Worm (Caenorhabditis elegans) whole organism, midembryonic: ENCODE results near the gene clec-4.
"Not testable (repeated sequence)": the region's sequence is repeated elsewhere in the genome, so short reads cannot be mapped to it uniquely, and the experiment has no call there.

Source experiments
- T22C8.4 ChIP-seq: fragments of 200-800 bp; sonication (Bioruptor generic); IDR thresholded peaks from 2 replicates; pipeline ENCODE4 v1.3.6; 2022; ENCODE audit warnings: missing genetic modification characterization, missing compliant biosample characterization
- cog-1 ChIP-seq: sonication (generic microtip); optimal IDR thresholded peaks from 2 replicates; lab custom pipeline; 2016; ENCODE audit warnings: missing genetic modification characterization, missing compliant biosample characterization
- flt-1 ChIP-seq: fragments of 200-800 bp; sonication (Bioruptor generic); IDR thresholded peaks from 2 replicates; pipeline ENCODE4 v1.3.6; 2022; ENCODE audit warnings: missing genetic modification characterization, missing compliant biosample characterization
- klf-2 ChIP-seq: fragments of 200-800 bp; sonication (Bioruptor generic); conservative IDR thresholded peaks from 2 replicates; pipeline ENCODE4 v1.3.6; 2022; ENCODE audit warnings: missing genetic modification reagents, missing genetic modification characterization, missing compliant biosample characterization
- med-1 ChIP-seq: sonication (generic microtip); optimal IDR thresholded peaks from 2 replicates; lab custom pipeline; 2017; ENCODE audit warnings: missing genetic modification characterization, mild to moderate bottlenecking, missing compliant biosample characterization, antibody characterized with exemption, missing genetic modification reagents; ENCODE audit not compliant: insufficient read depth
- ref-1 ChIP-seq: fragments of 200-800 bp; sonication (Bioruptor generic); conservative IDR thresholded peaks from 2 replicates; pipeline ENCODE4 v1.3.6; 2022; ENCODE audit warnings: missing genetic modification reagents, missing genetic modification characterization, missing compliant biosample characterization
- tab-1 ChIP-seq: fragments of 200-800 bp; sonication (Bioruptor generic); IDR thresholded peaks from 2 replicates; pipeline ENCODE4 v1.3.6; 2022; ENCODE audit warnings: missing genetic modification characterization, missing compliant biosample characterization
- ztf-23 ChIP-seq: fragments of 200-800 bp; sonication (Bioruptor generic); IDR thresholded peaks from 2 replicates; pipeline ENCODE4 v1.3.6; 2022; ENCODE audit warnings: missing genetic modification reagents, missing genetic modification characterization, missing compliant biosample characterization
- ztf-29 ChIP-seq: fragments of 200-800 bp; sonication (Bioruptor generic); IDR thresholded peaks from 2 replicates; pipeline ENCODE4 v1.3.6; 2022; ENCODE audit warnings: missing genetic modification reagents, missing genetic modification characterization, missing compliant biosample characterization

The clec-4 gene

DNA sequence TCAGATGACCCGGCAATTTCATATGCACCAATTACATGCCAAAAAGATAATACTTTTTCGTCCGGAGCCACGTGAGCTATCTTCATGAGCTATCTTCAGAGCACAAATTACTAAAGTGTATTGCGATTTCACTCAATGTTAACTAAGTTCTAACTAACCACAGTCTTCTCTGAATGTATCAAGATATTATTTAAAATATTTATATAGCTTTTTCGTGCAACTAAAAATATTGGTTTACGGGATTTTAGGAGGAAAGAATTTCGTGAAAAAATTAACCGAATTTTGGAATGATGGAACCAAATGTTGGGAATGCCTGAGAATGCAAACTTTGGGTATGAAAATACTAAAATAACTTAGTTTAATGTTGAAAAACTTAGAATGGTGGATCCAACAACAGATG is 33.4 kb downstream of the clec-4 start, which contains the start of gene F49C5.16:
Gene F49C5.16 (plus strand): TSS at position 301 of the 400 bp plus-strand sequence.
- TF ChIP-seq klf-2 (GFP tag; lab: Robert Waterston, UW), result no peak
- no peak for TF ChIP-seq ztf-23 (GFP tag; lab: Robert Waterston, UW)
- TF ChIP-seq flt-1 (GFP tag; lab: Robert Waterston, UW), result no peak
- TF ChIP-seq med-1 (GFP tag; lab: Kevin White, UChicago), result no peak
- TF ChIP-seq ztf-29, result no peak
- TF ChIP-seq tab-1 (GFP tag; lab: Robert Waterston, UW), result no peak

- TF ChIP-seq ref-1 (no peak), klf-2 (GFP tag; lab: Robert Waterston, UW) (no peak), ztf-29 (no peak), tab-1 (GFP tag; lab: Robert Waterston, UW) (no peak), T22C8.4 (GFP tag; lab: Robert Waterston, UW) (no peak), med-1 (GFP tag; lab: Kevin White, UChicago) (no peak), flt-1 (GFP tag; lab: Robert Waterston, UW) (no peak), ztf-23 (GFP tag; lab: Robert Waterston, UW) (no peak), cog-1 (tag; lab: Kevin White, UChicago) (no peak)
Measured at ce11 chrII:12546413-12546812, 34.5 kb downstream of the clec-4 start, which contains the start of the genes F49C5.5 and F49C5.10. Gene F49C5.5, minus strand, starts transcription at chrII:12546513. Gene F49C5.10, plus strand, starts transcription at chrII:12546756.

- TF ChIP-seq ztf-23 (GFP tag; lab: Robert Waterston, UW) (no peak), klf-2 (GFP tag; lab: Robert Waterston, UW) (no peak), ref-1 (no peak), tab-1 (GFP tag; lab: Robert Waterston, UW) (no peak), T22C8.4 (GFP tag; lab: Robert Waterston, UW) (no peak), ztf-29 (no peak), med-1 (GFP tag; lab: Kevin White, UChicago) (no peak), cog-1 (tag; lab: Kevin White, UChicago) (no peak), flt-1 (GFP tag; lab: Robert Waterston, UW) (no peak)
Measured at ce11 chrII:12544533-12544932, 36.4 kb downstream of the clec-4 start, which contains the start of gene F49C5.9. Gene F49C5.9, minus strand, starts transcription at chrII:12544633.

DNA sequence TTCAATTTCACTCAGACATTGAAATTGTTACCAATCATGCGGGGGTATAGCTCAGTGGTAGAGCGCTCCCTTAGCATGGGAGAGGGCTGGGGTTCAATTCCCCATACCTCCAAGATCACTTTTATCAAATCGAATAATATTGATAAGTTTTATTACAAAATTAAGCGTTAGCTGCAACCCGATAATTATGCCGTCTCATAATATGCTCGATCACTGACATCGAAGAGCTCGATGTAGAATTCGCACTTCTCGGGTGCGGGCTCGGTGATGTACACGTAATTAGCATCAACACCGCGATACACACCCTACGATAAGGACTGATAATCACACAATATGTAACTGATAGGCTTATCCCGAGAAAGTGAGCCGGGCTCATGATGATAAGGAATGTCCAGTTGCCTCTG is 38.3 kb downstream of the clec-4 start:
- no peak for TF ChIP-seq tab-1 (GFP tag; lab: Robert Waterston, UW)
- no peak for TF ChIP-seq ztf-29
- no peak for TF ChIP-seq T22C8.4 (GFP tag; lab: Robert Waterston, UW)
- no peak for TF ChIP-seq cog-1 (tag; lab: Kevin White, UChicago)
- no peak for TF ChIP-seq med-1 (GFP tag; lab: Kevin White, UChicago)
- no peak for TF ChIP-seq ztf-23 (GFP tag; lab: Robert Waterston, UW)
- TF ChIP-seq klf-2 (GFP tag; lab: Robert Waterston, UW), result no peak
- TF ChIP-seq ref-1, result no peak
- TF ChIP-seq flt-1 (GFP tag; lab: Robert Waterston, UW), result no peak

DNA sequence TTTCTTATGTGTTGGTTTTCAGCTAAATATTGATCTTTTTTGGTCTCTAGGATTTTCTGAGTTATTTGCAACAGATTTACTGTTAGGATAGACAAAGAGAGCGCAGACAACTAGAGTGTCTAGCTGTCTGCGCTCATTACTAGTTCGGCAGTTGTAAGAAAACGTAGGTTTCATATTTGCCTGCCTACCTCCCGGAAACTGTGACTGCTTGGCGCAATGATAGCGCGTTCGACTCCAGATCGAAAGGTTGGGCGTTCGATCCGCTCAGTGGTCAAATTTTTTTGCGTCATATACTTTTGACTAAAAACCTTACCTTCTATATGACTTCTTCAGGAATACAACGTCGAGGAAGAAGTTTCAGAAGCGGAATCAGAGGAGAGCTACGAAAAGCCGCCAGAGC is 41.5 kb downstream of the clec-4 start:
- TF ChIP-seq flt-1 (GFP tag; lab: Robert Waterston, UW) (no peak), T22C8.4 (GFP tag; lab: Robert Waterston, UW) (no peak), cog-1 (tag; lab: Kevin White, UChicago) (no peak), ztf-29 (no peak), ref-1 (no peak), klf-2 (GFP tag; lab: Robert Waterston, UW) (no peak)

DNA sequence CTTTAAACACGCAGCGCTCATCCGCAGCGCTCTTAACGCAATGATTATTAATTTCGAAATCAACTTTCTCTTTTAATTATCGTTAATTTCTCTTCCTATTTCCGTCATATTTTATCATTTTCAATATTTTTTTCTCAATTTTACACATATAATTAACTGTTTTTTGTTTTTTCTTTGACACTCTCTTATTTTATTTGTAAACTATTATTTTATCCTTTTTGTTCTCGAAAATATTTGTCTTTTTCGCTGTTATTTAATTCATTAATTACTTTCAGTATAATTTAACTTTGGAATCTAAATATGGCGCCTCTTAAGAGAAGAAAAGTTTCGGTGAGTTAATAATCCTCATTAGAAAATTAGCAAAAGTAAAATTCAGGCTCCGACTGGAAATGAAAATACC is 44.7 kb downstream of the clec-4 start, which contains the start of gene F49C5.3:
Gene F49C5.3 (plus strand): TSS at position 301 of the 400 bp plus-strand sequence.
- TF ChIP-seq ztf-23 (GFP tag; lab: Robert Waterston, UW); cog-1 (tag; lab: Kevin White, UChicago); tab-1 (GFP tag; lab: Robert Waterston, UW): not testable (repeated sequence)

DNA sequence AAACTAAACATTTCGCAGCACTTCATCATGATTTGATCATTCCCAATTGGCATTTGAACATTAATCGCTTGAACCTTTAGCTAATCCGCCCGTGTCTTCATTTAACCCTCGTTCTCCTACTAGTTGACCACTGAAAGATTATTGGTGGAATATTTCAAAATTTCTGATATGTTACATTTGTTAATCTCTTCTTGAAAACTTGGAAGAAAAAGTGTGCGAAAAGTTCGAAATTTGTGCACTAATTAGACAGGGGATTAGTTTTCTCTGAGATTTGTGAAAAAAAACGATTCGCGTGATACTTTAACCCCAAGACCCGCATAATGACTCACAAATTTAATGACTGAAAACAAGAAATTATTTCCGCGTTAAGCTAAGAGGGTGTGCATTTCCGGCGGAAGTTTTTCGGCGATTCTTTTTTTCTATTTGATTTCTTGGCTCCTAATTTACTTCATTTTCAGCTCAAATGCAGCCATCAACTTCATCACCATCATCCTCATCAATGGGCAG is 45.6 kb downstream of the clec-4 start, which contains the start of gene nimk-1:
Gene nimk-1 (plus strand): TSS at position 457 of the 507 bp plus-strand sequence.
- TF ChIP-seq klf-2 (GFP tag; lab: Robert Waterston, UW), result no peak

DNA sequence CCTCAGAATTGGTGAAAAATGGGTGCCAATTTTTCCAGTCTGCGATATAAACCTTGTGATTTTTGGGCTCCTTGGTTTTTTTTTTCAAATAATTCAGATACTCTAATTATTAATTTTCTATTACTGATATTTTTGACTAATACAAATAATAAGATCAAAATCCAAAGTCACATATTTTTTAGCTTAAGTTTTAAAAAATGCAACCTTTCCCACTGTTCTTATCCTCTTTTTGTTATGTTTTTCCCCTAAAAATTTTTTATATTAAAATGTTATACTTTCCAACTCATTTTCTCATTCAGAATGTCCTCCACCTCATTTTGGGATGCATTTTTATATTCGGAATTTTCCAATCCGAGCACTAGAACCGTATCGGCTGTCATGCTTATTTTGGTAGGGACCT is 50.0 kb downstream of the clec-4 start, which contains the start of gene srx-120:
Gene srx-120 (plus strand): TSS at position 301 of the 400 bp plus-strand sequence.
- TF ChIP-seq T22C8.4 (GFP tag; lab: Robert Waterston, UW), result no peak
- TF ChIP-seq tab-1 (GFP tag; lab: Robert Waterston, UW), result no peak
- no peak for TF ChIP-seq klf-2 (GFP tag; lab: Robert Waterston, UW)
- TF ChIP-seq ztf-29, result no peak
- TF ChIP-seq flt-1 (GFP tag; lab: Robert Waterston, UW), result no peak
- TF ChIP-seq ref-1, result no peak
- TF ChIP-seq med-1 (GFP tag; lab: Kevin White, UChicago), result no peak
- no peak for TF ChIP-seq ztf-23 (GFP tag; lab: Robert Waterston, UW)
- TF ChIP-seq cog-1 (tag; lab: Kevin White, UChicago), result no peak
